ENCODE assay signal across 4 fruit fly cellular contexts in the genomic region with DNA sequence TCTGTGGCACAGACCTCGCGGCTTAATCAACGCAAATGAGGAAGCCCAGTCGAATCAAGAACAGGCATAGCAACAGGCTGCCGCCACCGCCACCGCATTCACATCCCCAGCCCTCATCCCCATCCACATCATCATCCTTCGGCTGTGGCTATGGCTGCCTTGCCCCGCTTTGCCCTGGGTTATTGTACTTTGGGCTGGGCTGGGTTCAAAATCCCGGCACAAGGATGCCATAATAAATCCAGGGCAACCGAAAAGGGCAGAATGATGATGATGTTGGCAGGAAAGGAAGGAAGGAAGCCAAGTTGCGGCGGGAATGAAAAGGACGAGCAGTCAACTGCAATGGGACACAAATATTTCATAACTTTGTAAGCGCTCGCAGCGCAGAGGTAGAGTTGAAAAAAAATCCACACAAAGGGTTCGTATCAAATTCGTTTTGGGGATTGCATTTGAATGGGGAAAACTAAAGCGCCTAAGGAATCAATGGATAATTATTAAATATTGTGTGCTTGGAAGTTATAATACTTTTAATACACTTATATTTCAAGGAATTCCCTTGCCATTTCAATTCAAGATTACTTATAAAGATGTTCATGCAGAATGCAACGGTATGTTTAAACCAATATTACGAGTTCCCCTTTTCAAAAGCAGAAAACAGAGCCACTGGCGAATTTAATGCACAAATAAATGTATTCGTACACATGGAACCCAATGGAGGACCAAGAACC.
TF ChIP-seq lines count a peak whose summit lies in the region.

No protein-coding gene starts in this region.

- no peak for TF ChIP-seq CTCF in whole organism, embryonic (GFP tag; optimal IDR thresholded peaks at IDR 0.05; lab: Kevin White, UChicago)

TF ChIP-seq in whole organism, embryonic, 481 proteins besides CTCF, POLR2A, EP300 and RAD21:
- TF ChIP-seq bsh (GFP tag; optimal IDR thresholded peaks at IDR 0.05; lab: Kevin White, UChicago) (peak in 1 of 2 experiments; percentile 35), scrt (GFP tag; optimal IDR thresholded peaks at IDR 0.05; lab: Kevin White, UChicago) (peak; percentile 65), CG16815 (GFP tag; optimal IDR thresholded peaks at IDR 0.05; lab: Kevin White, UChicago) (no peak), nerfin-1 (tag; optimal IDR thresholded peaks at IDR 0.05; lab: Kevin White, UChicago) (no peak), Med (GFP tag; lab: Kevin White, UChicago) (peak; percentile 34), Bdp1 (GFP tag; optimal IDR thresholded peaks at IDR 0.05; lab: Kevin White, UChicago) (no peak), az2 (GFP tag; optimal IDR thresholded peaks at IDR 0.05; lab: Kevin White, UChicago) (no peak), nom (GFP tag; optimal IDR thresholded peaks at IDR 0.05; lab: Kevin White, UChicago) (peak; percentile 33), slp2 (GFP tag; optimal IDR thresholded peaks at IDR 0.05; lab: Kevin White, UChicago) (no peak)

TF ChIP-seq in whole organism, prepupa, 60 proteins besides CTCF, POLR2A, EP300 and RAD21 (continues in another document):
- TF ChIP-seq Ets21C (GFP tag; optimal IDR thresholded peaks at IDR 0.05; lab: Kevin White, UChicago) (peak; percentile 41), acj6 (GFP tag; optimal IDR thresholded peaks at IDR 0.05; lab: Kevin White, UChicago) (peak; percentile 61), OdsH (GFP tag; optimal IDR thresholded peaks at IDR 0.05; lab: Kevin White, UChicago) (peak; percentile 48), spab (GFP tag; optimal IDR thresholded peaks at IDR 0.05; lab: Kevin White, UChicago) (peak; percentile 44), CG9139 (GFP tag; optimal IDR thresholded peaks at IDR 0.05; lab: Kevin White, UChicago) (no peak), CG6276 (GFP tag; optimal IDR thresholded peaks at IDR 0.05; lab: Kevin White, UChicago) (no peak), svp (GFP tag; lab: Kevin White, UChicago) (peak; percentile 81), CG11902 (GFP tag; optimal IDR thresholded peaks at IDR 0.05; lab: Kevin White, UChicago) (peak; percentile 24), esn (GFP tag; optimal IDR thresholded peaks at IDR 0.05; lab: Kevin White, UChicago) (peak; percentile 59), Sox14 (GFP tag; optimal IDR thresholded peaks at IDR 0.05; lab: Kevin White, UChicago) (peak; percentile 40), Hr39 (GFP tag; optimal IDR thresholded peaks at IDR 0.05; lab: Kevin White, UChicago) (peak; percentile 50), topi (GFP tag; optimal IDR thresholded peaks at IDR 0.05; lab: Kevin White, UChicago) (peak; percentile 66), CG32006 (GFP tag; optimal IDR thresholded peaks at IDR 0.05; lab: Kevin White, UChicago) (peak; percentile 51), Lpt (GFP tag; optimal IDR thresholded peaks at IDR 0.05; lab: Kevin White, UChicago) (no peak), Eip93F (GFP tag; optimal IDR thresholded peaks at IDR 0.05; lab: Kevin White, UChicago) (no peak), CG11762 (GFP tag; optimal IDR thresholded peaks at IDR 0.05; lab: Kevin White, UChicago; ENCODE audit: insufficient read depth) (peak; percentile 12), CG8632 (GFP tag; optimal IDR thresholded peaks at IDR 0.05; lab: Kevin White, UChicago) (peak; percentile 39), Met (GFP tag; optimal IDR thresholded peaks at IDR 0.05; lab: Kevin White, UChicago) (peak; percentile 64), dac (GFP tag; optimal IDR thresholded peaks at IDR 0.05; lab: Kevin White, UChicago) (no peak), CG6808 (GFP tag; optimal IDR thresholded peaks at IDR 0.05; lab: Kevin White, UChicago) (peak; percentile 73), eg (GFP tag; IDR thresholded peaks at IDR 0.05; lab: Robert Waterston, UW) (no peak; the same call in 2 of the 3 replicates), CG34406 (GFP tag; optimal IDR thresholded peaks at IDR 0.05; lab: Kevin White, UChicago) (peak; percentile 32), Hr38 (GFP tag; optimal IDR thresholded peaks at IDR 0.05; lab: Kevin White, UChicago) (no peak), salr (GFP tag; optimal IDR thresholded peaks at IDR 0.05; lab: Kevin White, UChicago) (peak; percentile 9 to 48)

TF ChIP-seq in whole organism, pupa, 21 proteins besides CTCF, POLR2A, EP300 and RAD21:
- TF ChIP-seq Ets98B (GFP tag; IDR thresholded peaks at IDR 0.05; lab: Robert Waterston, UW) (no peak), CG8159 (tag; optimal IDR thresholded peaks at IDR 0.05; lab: Kevin White, UChicago) (peak; percentile 81), CG14655 (GFP tag; optimal IDR thresholded peaks at IDR 0.05; lab: Kevin White, UChicago) (peak; percentile 34), Snoo (tag; optimal IDR thresholded peaks at IDR 0.05; lab: Kevin White, UChicago) (peak; percentile 32), CG13204 (GFP tag; optimal IDR thresholded peaks at IDR 0.05; lab: Kevin White, UChicago) (no peak), CG9948 (tag; optimal IDR thresholded peaks at IDR 0.05; lab: Kevin White, UChicago) (peak; percentile 55), Pif1B (GFP tag; optimal IDR thresholded peaks at IDR 0.05; lab: Kevin White, UChicago) (no peak), D1 (tag; optimal IDR thresholded peaks at IDR 0.05; lab: Kevin White, UChicago) (peak; percentile 30), CG15710 (tag; optimal IDR thresholded peaks at IDR 0.05; lab: Kevin White, UChicago) (peak; percentile 76), Pif1A (GFP tag; optimal IDR thresholded peaks at IDR 0.05; lab: Kevin White, UChicago) (peak; percentile 58), CG17806 (tag; optimal IDR thresholded peaks at IDR 0.05; lab: Kevin White, UChicago) (peak; percentile 60), CG8301 (tag; optimal IDR thresholded peaks at IDR 0.05; lab: Kevin White, UChicago) (no peak), CG32121 (GFP tag; IDR thresholded peaks at IDR 0.05; lab: Robert Waterston, UW) (no peak), CG34367 (tag; optimal IDR thresholded peaks at IDR 0.05; lab: Kevin White, UChicago) (peak; percentile 45), rn (GFP tag; IDR thresholded peaks at IDR 0.05; lab: Robert Waterston, UW) (no peak), fd96Ca (GFP tag; IDR thresholded peaks at IDR 0.05; lab: Robert Waterston, UW) (no peak), CG10348 (GFP tag; IDR thresholded peaks at IDR 0.05; lab: Robert Waterston, UW) (no peak), gl (tag; optimal IDR thresholded peaks at IDR 0.05; lab: Kevin White, UChicago) (no peak), CG12605 (GFP tag; IDR thresholded peaks at IDR 0.05; lab: Robert Waterston, UW) (no peak; the same call in 1 of the 2 replicates), CG4496 (GFP tag; IDR thresholded peaks at IDR 0.05; lab: Robert Waterston, UW) (no peak), EcR (GFP tag; optimal IDR thresholded peaks at IDR 0.05; lab: Kevin White, UChicago) (peak; percentile 92)
TF ChIP-seq in whole organism, pupa: peak in this region for 10.

TF ChIP-seq in whole organism, wandering third instar larva, 38 proteins besides CTCF, POLR2A, EP300 and RAD21:
- no peak for TF ChIP-seq usp (GFP tag; optimal IDR thresholded peaks at IDR 0.05; lab: Kevin White, UChicago)
- peak; percentile 38 for TF ChIP-seq OdsH (GFP tag; optimal IDR thresholded peaks at IDR 0.05; lab: Kevin White, UChicago)
- peak; percentile 59 for TF ChIP-seq HLH106 (tag; optimal IDR thresholded peaks at IDR 0.05; lab: Kevin White, UChicago)
- TF ChIP-seq Sp1 (GFP tag; optimal IDR thresholded peaks at IDR 0.05; lab: Kevin White, UChicago), result peak; percentile 62
- TF ChIP-seq woc (GFP tag; optimal IDR thresholded peaks at IDR 0.05; lab: Kevin White, UChicago), result peak; percentile 47
- TF ChIP-seq Hnf4 (GFP tag; optimal IDR thresholded peaks at IDR 0.05; lab: Kevin White, UChicago), result peak; percentile 6
- TF ChIP-seq fru (GFP tag; optimal IDR thresholded peaks at IDR 0.05; lab: Kevin White, UChicago), result peak; percentile 37
- peak; percentile 32 for TF ChIP-seq dmrt93B (GFP tag; optimal IDR thresholded peaks at IDR 0.05; lab: Kevin White, UChicago)
- TF ChIP-seq N (GFP tag; optimal IDR thresholded peaks at IDR 0.05; lab: Kevin White, UChicago), result no peak
- TF ChIP-seq psq (GFP tag; optimal IDR thresholded peaks at IDR 0.05; lab: Kevin White, UChicago), result peak; percentile 35
- TF ChIP-seq sv (GFP tag; optimal IDR thresholded peaks at IDR 0.05; lab: Kevin White, UChicago), result no peak
- TF ChIP-seq rgr (GFP tag; optimal IDR thresholded peaks at IDR 0.05; lab: Kevin White, UChicago), result peak; percentile 20
- no peak for TF ChIP-seq CrebA (GFP tag; optimal IDR thresholded peaks at IDR 0.05; lab: Kevin White, UChicago; ENCODE audit: borderline replicate concordance)
- no peak for TF ChIP-seq Hr83 (GFP tag; optimal IDR thresholded peaks at IDR 0.05; lab: Kevin White, UChicago; ENCODE audit: poor library complexity, severe bottlenecking)
- TF ChIP-seq tai (GFP tag; optimal IDR thresholded peaks at IDR 0.05; lab: Kevin White, UChicago), result no peak
- TF ChIP-seq br (GFP tag; optimal IDR thresholded peaks at IDR 0.05; lab: Kevin White, UChicago), result peak; percentile 26
- TF ChIP-seq ey (GFP tag; optimal IDR thresholded peaks at IDR 0.05; lab: Kevin White, UChicago), result peak; percentile 50
- TF ChIP-seq foxo (GFP tag; optimal IDR thresholded peaks at IDR 0.05; lab: Kevin White, UChicago), result peak in 1 of 2 experiments; percentile 69
- peak; percentile 62 for TF ChIP-seq h (GFP tag; optimal IDR thresholded peaks at IDR 0.05; lab: Kevin White, UChicago)
